Worm (Caenorhabditis elegans) whole organism, late embryonic: ENCODE data around the gene Y66D12A.3.

Source experiments
- C08G9.2 ChIP-seq: sonication (generic microtip); optimal IDR thresholded peaks from 2 replicates; lab custom pipeline; 2016; ENCODE audit warnings: mild to moderate bottlenecking, missing genetic modification characterization, moderate library complexity, missing compliant biosample characterization
- K02D7.2 ChIP-seq: sonication (generic microtip); optimal IDR thresholded peaks from 2 replicates; lab custom pipeline; 2017; ENCODE audit warnings: mild to moderate bottlenecking, missing genetic modification characterization, missing compliant biosample characterization
- ahr-1 ChIP-seq: sonication (generic microtip); optimal IDR thresholded peaks from 2 replicates; lab custom pipeline; 2016; ENCODE audit warnings: missing genetic modification characterization, missing compliant biosample characterization
- ama-1 ChIP-seq: fragments of 150-350 bp; optimal IDR thresholded peaks from 2 replicates; lab custom pipeline; 2014
- ceh-24 ChIP-seq: sonication (generic microtip); optimal IDR thresholded peaks from 2 replicates; lab custom pipeline; 2016; ENCODE audit warnings: mild to moderate bottlenecking, missing genetic modification characterization, missing compliant biosample characterization
- ceh-30 ChIP-seq: fragments of 150-350 bp; optimal IDR thresholded peaks from 2 replicates; lab custom pipeline; 2014; ENCODE audit warnings: missing biosample characterization, missing genetic modification characterization
- ceh-6 ChIP-seq: fragments of 200-800 bp; sonication (Bioruptor generic); optimal IDR thresholded peaks from 2 replicates; lab custom pipeline; 2018; ENCODE audit warnings: mild to moderate bottlenecking, missing genetic modification characterization, missing compliant biosample characterization
- ceh-9 ChIP-seq: sonication (generic microtip); optimal IDR thresholded peaks from 2 replicates; lab custom pipeline; 2016; ENCODE audit warnings: mild to moderate bottlenecking, missing genetic modification characterization, inconsistent platforms, missing compliant biosample characterization
- fkh-10 ChIP-seq: fragments of 150-350 bp; optimal IDR thresholded peaks from 2 replicates; lab custom pipeline; 2014; ENCODE audit warnings: missing biosample characterization, missing genetic modification reagents, missing genetic modification characterization
- lim-6 ChIP-seq: sonication (generic microtip); optimal IDR thresholded peaks from 2 replicates; lab custom pipeline; 2016; ENCODE audit warnings: missing genetic modification characterization, missing compliant biosample characterization
- nhr-11 ChIP-seq: fragments of 150-350 bp; optimal IDR thresholded peaks from 2 replicates; lab custom pipeline; 2014; ENCODE audit warnings: missing biosample characterization, missing genetic modification characterization
- pqm-1 ChIP-seq: sonication (generic microtip); optimal IDR thresholded peaks from 2 replicates; lab custom pipeline; 2016; ENCODE audit warnings: missing genetic modification characterization, missing compliant biosample characterization
- ref-2 ChIP-seq: sonication (generic microtip); optimal IDR thresholded peaks from 2 replicates; lab custom pipeline; 2016; ENCODE audit warnings: missing genetic modification characterization, missing compliant biosample characterization
- unc-55 ChIP-seq: sonication (generic microtip); optimal IDR thresholded peaks from 2 replicates; lab custom pipeline; 2017; ENCODE audit warnings: missing biosample characterization, missing genetic modification reagents, missing genetic modification characterization

DNA sequence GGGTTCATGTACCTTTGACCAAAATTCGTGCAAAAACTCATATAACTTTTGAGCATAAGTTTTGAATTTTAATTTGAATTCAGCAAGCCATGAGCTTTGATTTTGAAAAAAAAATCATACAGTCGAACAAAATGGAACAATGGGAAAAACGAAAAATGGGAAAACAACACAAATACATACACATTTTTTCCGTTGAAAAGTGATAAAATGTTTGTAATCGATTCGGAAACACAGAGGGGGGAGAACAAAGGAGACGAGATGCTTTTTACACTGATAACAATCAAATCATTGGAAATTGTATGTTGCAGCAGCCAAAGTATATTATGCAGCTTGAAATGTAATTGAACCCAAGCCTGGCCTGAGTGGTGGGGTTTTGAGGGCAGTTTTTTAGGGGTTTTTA is 42.1 kb downstream of the Y66D12A.3 start:
- no peak for TF ChIP-seq C08G9.2 (tag; lab: Kevin White, UChicago)
- TF ChIP-seq ref-2: no peak
- TF ChIP-seq unc-55 (GFP tag; lab: Kevin White, UChicago): no peak
- TF ChIP-seq ceh-24: no peak
- no peak for TF ChIP-seq ceh-6 (GFP tag; lab: Kevin White, UChicago)
- no peak for TF ChIP-seq pqm-1
- TF ChIP-seq ama-1: no peak
- TF ChIP-seq fkh-10 (GFP tag; lab: Kevin White, UChicago): no peak
- no peak for TF ChIP-seq ceh-30 (tag; lab: Kevin White, UChicago)
- no peak for TF ChIP-seq ahr-1 (tag; lab: Kevin White, UChicago)
- TF ChIP-seq K02D7.2 (tag; lab: Kevin White, UChicago): no peak
- no peak for TF ChIP-seq nhr-11 (tag; lab: Kevin White, UChicago)
- no peak for TF ChIP-seq lim-6 (tag; lab: Kevin White, UChicago)
- TF ChIP-seq ceh-9 (tag; lab: Kevin White, UChicago): no peak
